Worm (Caenorhabditis elegans): ENCODE measurements around the gene igcm-3.

Gene igcm-3

DNA sequence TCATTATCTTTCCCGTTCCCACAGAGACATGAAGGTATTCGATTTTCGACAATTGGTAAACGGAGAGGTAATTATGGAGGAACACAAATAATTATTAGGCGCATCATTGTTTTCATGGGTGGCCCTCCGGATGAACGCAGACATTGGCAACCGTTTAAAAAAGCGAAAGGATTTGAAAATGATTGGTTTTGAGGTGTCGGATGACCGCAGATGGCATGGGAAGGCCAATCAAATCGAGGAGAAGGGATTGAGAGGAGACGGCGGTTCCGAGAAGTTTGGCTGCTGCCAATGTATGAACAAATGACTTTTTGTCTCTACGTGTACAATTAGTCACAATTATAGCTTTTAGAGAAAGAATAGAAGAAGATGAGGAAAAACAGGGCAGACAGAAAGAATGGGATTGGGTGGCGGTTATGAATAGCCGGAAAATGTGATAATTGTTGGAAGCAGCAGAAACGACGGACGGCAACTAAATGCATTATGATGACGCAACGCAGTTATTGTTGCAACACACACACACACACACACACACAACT is 1.9 kb upstream of the igcm-3 start:
- TF ChIP-seq med-1 (GFP tag; optimal IDR thresholded peaks at IDR 0.05; ENCODE audit: insufficient read depth) = no peak
- TF ChIP-seq ztf-23 (GFP tag; IDR thresholded peaks at IDR 0.05) = no peak
- TF ChIP-seq flt-1 (GFP tag; IDR thresholded peaks at IDR 0.05) = no peak
- no peak for TF ChIP-seq T22C8.4 (GFP tag; IDR thresholded peaks at IDR 0.05)
- no peak for TF ChIP-seq cog-1 (tag; optimal IDR thresholded peaks at IDR 0.05)
- TF ChIP-seq ztf-29 (GFP tag; IDR thresholded peaks at IDR 0.05) = no peak
- TF ChIP-seq klf-2 (GFP tag; conservative IDR thresholded peaks at IDR 0.05) = no peak
- no peak for TF ChIP-seq tab-1 (GFP tag; IDR thresholded peaks at IDR 0.05)
- TF ChIP-seq ref-1 (GFP tag; conservative IDR thresholded peaks at IDR 0.05) = no peak

DNA sequence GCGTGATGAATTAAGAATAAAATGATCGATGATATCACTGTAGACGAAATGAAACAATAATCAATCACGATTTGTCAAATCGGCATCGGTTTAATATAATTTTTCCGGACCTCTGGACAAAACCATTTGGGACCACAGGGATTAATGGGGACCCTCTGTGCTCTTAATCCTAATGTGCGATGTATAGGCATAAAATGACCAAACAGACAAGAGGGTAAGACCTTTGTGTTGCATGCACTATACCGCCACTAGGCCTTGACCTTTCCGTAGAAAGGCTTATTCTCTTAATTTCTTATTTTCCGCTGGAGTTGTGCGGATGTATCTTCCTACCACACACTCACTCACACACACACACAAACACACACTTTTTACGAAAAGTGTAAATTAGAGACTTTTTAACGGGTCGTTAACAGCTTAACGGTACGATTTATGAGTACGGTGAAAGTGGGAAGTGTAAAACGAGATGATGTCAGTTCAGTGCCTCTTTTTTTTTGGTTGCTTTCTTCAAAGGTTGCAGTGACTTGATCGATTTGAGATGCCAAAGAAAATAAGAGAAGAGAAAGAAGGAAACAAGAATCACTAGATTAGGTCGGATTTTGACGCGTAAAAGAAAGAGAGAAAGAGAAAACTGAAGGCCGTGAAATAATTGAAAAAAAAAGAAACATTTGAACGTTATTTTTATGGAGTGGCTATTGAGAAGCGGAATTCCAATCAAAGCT is 732 bp downstream of the igcm-3 start:
- TF ChIP-seq med-1 (GFP tag; optimal IDR thresholded peaks at IDR 0.05; ENCODE audit: insufficient read depth) (no peak), tab-1 (GFP tag; IDR thresholded peaks at IDR 0.05) (0 out of 2 replicates have a peak, but pooled peaks have one; percentile 38)

DNA sequence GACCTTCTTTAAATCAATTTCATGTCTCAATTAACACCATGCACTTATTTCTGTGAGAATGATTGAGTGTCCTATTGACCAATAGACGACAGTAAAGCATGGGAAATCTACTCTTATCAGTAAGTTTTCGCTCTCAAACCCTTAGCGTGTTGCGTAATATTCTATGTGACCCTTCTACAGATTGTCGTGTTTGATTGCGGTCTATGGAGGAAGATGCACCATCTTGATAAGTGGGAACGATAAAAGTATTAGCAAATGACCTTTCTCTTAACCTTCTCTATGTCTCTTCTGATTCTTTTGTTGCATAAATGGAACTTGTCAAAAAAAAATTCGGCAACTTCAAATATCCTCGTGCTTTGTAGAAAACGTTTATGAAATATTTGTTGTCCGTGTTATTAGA is 1.8 kb downstream of the igcm-3 start:
- TF ChIP-seq klf-2 (GFP tag; conservative IDR thresholded peaks at IDR 0.05) (no peak), tab-1 (GFP tag; IDR thresholded peaks at IDR 0.05) (no peak), ref-1 (GFP tag; conservative IDR thresholded peaks at IDR 0.05) (no peak), ztf-23 (GFP tag; IDR thresholded peaks at IDR 0.05) (no peak), T22C8.4 (GFP tag; IDR thresholded peaks at IDR 0.05) (no peak), cog-1 (tag; optimal IDR thresholded peaks at IDR 0.05) (no peak), flt-1 (GFP tag; IDR thresholded peaks at IDR 0.05) (no peak), med-1 (GFP tag; optimal IDR thresholded peaks at IDR 0.05; ENCODE audit: insufficient read depth) (no peak), ztf-29 (GFP tag; IDR thresholded peaks at IDR 0.05) (no peak)

DNA sequence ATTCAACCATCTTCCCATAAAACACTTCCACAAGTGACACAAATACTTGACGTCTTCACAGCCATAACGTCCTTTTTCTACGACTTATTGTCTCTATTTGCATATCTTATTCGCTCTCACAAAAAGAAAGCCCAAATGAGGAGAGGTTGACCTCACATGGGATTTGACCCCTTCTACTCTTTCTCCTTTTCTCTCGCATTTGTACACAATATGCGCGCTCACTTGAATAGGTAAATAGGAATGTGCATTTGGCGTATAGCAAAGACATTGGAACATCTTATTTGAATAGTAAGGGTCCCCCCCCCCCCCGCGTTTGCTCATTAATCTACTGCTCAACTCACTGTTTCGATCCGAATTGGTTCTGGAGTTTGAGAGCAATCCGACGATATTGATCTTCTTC is 5.0 kb downstream of the igcm-3 start:
- no peak for TF ChIP-seq klf-2 (GFP tag; conservative IDR thresholded peaks at IDR 0.05)
- peak; percentile 69; the same call in 1 of the 2 replicates for TF ChIP-seq ztf-29 (GFP tag; IDR thresholded peaks at IDR 0.05)

DNA sequence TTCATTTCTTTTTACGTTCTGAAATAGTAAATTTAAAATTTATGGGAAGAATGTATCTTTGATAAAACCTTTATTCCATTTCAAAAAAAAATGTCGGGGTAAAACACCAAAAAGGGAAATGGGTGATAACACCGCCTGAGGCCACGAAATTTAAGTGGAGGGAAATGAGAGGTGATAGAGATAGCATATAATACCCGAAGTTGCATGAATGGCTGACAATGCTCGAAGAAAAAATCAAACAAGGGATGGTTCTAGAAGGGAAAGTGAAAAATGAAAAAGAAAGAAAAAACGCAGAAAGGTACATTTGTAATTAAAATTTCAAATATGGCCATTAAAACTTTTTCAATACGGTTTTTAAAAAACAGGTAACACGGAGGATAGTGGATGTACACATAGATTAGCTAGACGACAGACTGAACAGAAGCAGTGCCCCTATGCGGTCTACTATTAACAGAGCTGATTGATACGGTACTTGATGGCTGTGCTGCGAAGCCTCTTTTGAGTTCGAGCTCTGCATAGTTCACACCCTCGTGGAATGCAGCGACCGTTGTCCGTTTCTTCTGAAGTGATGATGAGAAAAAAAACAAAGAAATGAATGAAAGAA is 7.4 kb downstream of the igcm-3 start:
- TF ChIP-seq ztf-29 (GFP tag; IDR thresholded peaks at IDR 0.05) (no peak), ref-1 (GFP tag; conservative IDR thresholded peaks at IDR 0.05) (no peak), flt-1 (GFP tag; IDR thresholded peaks at IDR 0.05) (no peak), T22C8.4 (GFP tag; IDR thresholded peaks at IDR 0.05) (no peak)

DNA sequence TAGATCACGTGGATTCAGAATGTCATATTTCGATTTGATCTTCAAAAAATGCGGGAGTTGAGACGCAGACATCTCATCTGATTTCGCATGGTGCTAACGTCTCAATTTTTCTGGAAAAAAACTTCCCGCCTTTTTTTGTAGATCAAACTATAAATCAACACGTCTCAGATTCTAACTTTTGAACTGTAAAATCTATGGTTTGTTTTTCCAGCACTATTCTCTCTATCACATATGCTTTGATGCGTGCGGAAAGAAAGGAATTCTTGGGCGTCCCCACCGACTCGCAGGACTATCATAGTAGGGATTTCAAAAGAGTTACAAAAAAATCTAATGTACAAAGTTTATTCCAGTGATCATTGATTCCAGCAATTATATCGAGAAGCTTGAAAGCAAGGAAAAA is 8.0 kb downstream of the igcm-3 start:
- no peak for TF ChIP-seq cog-1 (tag; optimal IDR thresholded peaks at IDR 0.05)
- TF ChIP-seq flt-1 (GFP tag; IDR thresholded peaks at IDR 0.05) = peak; percentile 53; the same call in 1 of the 2 replicates

DNA sequence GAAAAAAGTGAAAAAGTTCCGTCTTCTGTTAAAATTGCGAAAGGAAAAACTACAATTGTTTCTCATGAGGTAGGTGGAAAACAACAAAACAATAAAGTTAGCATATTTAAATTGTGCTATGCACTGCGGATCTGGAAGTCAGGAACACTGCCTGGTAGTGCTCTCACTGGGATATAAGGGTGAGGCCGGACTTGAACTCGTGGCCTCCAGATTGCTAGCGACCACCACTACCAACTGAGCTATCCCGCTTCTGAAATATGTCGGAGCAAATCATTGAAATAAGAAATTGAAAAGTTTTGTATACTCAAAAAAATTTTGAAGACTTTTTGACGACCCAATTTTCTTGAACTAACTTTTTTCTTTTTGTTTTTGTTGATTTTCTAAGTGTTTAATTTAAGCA is 9.1 kb downstream of the igcm-3 start:
- TF ChIP-seq med-1 (GFP tag; optimal IDR thresholded peaks at IDR 0.05; ENCODE audit: insufficient read depth) (no peak), ztf-23 (GFP tag; IDR thresholded peaks at IDR 0.05) (no peak), klf-2 (GFP tag; conservative IDR thresholded peaks at IDR 0.05) (no peak), flt-1 (GFP tag; IDR thresholded peaks at IDR 0.05) (no peak), ztf-29 (GFP tag; IDR thresholded peaks at IDR 0.05) (no peak), tab-1 (GFP tag; IDR thresholded peaks at IDR 0.05) (no peak), T22C8.4 (GFP tag; IDR thresholded peaks at IDR 0.05) (no peak), cog-1 (tag; optimal IDR thresholded peaks at IDR 0.05) (no peak), ref-1 (GFP tag; conservative IDR thresholded peaks at IDR 0.05) (no peak)

DNA sequence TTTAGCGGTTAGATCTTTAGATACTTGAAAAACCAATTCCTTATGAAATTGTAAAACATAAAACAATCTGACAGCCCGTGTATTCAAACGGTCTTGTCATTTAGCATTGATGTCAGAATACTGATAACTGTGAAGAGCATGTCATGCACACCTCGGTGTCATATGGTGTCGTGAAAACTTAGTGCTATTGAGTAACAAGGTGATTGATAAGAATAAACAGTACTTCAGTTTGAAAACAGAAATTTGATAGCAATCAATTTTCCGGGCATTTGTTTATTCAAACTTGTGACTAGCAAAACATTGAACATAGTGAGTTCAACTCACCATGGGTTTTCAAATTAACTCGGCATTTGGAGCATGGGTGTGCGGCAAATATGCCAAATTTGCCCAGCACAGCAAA is 10.4 kb downstream of the igcm-3 start:
- TF ChIP-seq tab-1 (GFP tag; IDR thresholded peaks at IDR 0.05) = no peak
- no peak for TF ChIP-seq flt-1 (GFP tag; IDR thresholded peaks at IDR 0.05)
- TF ChIP-seq ref-1 (GFP tag; conservative IDR thresholded peaks at IDR 0.05) = no peak
- no peak for TF ChIP-seq klf-2 (GFP tag; conservative IDR thresholded peaks at IDR 0.05)
- no peak for TF ChIP-seq ztf-29 (GFP tag; IDR thresholded peaks at IDR 0.05)
- TF ChIP-seq T22C8.4 (GFP tag; IDR thresholded peaks at IDR 0.05) = no peak
- TF ChIP-seq med-1 (GFP tag; optimal IDR thresholded peaks at IDR 0.05; ENCODE audit: insufficient read depth) = no peak
- TF ChIP-seq cog-1 (tag; optimal IDR thresholded peaks at IDR 0.05) = no peak
- TF ChIP-seq ztf-23 (GFP tag; IDR thresholded peaks at IDR 0.05) = no peak

DNA sequence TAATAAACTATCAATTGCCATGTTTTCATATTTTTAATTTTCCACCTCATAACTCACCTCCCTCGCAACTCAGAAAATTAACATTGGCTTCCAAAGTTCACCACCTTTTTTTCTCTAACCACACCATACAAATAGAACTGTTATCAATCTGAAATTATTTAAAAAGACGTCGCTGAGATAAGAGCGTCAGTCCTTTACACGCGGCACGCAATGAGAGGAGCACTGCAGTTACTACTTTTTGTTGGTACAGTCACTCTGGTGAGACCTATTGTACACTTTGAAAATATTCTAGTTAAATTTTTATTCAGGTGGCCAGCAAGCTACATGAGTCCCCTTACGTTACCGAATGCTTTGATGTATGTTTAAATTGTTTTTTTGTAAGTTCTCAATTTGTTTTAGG is 10.9 kb downstream of the igcm-3 start, which contains the start of gene T02C5.1:
T02C5.1 (plus strand) TSS at position 199 of the 400 bp plus-strand sequence.
- TF ChIP-seq med-1 (GFP tag; optimal IDR thresholded peaks at IDR 0.05; ENCODE audit: insufficient read depth) (no peak), cog-1 (tag; optimal IDR thresholded peaks at IDR 0.05) (no peak), klf-2 (GFP tag; conservative IDR thresholded peaks at IDR 0.05) (no peak), flt-1 (GFP tag; IDR thresholded peaks at IDR 0.05) (no peak), T22C8.4 (GFP tag; IDR thresholded peaks at IDR 0.05) (no peak), tab-1 (GFP tag; IDR thresholded peaks at IDR 0.05) (no peak), ztf-29 (GFP tag; IDR thresholded peaks at IDR 0.05) (no peak), ztf-23 (GFP tag; IDR thresholded peaks at IDR 0.05) (no peak)

DNA sequence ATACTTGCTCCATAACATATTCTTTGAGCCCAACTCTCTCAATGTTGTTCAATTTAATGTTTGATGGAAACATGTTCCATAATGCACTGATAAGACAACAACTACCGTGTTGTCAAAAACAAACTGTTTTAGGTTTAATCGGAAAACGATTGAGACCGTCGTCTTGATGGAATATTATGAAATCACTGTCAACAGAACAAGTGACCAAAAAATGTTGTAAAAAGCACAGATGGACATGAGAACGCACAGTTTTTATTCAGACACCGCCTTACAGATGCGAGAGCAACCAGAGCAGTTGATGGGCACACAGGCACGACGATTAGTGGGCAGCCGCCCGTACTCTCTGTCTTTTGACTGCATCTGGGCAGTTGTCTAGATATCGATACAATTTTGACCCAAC is 12.6 kb downstream of the igcm-3 start:
- TF ChIP-seq ztf-29 (GFP tag; IDR thresholded peaks at IDR 0.05) (no peak), tab-1 (GFP tag; IDR thresholded peaks at IDR 0.05) (no peak), flt-1 (GFP tag; IDR thresholded peaks at IDR 0.05) (no peak), T22C8.4 (GFP tag; IDR thresholded peaks at IDR 0.05) (no peak), klf-2 (GFP tag; conservative IDR thresholded peaks at IDR 0.05) (no peak), med-1 (GFP tag; optimal IDR thresholded peaks at IDR 0.05; ENCODE audit: insufficient read depth) (no peak), ref-1 (GFP tag; conservative IDR thresholded peaks at IDR 0.05) (no peak), ztf-23 (GFP tag; IDR thresholded peaks at IDR 0.05) (no peak), cog-1 (tag; optimal IDR thresholded peaks at IDR 0.05) (no peak)
